Worm (Caenorhabditis elegans): Measurements from ENCODE around the gene W10G11.2.
"Not testable (repeated sequence)": the region's sequence is repeated elsewhere in the genome, so short reads cannot be mapped to it uniquely, and the experiment has no call there.

Gene W10G11.2

DNA sequence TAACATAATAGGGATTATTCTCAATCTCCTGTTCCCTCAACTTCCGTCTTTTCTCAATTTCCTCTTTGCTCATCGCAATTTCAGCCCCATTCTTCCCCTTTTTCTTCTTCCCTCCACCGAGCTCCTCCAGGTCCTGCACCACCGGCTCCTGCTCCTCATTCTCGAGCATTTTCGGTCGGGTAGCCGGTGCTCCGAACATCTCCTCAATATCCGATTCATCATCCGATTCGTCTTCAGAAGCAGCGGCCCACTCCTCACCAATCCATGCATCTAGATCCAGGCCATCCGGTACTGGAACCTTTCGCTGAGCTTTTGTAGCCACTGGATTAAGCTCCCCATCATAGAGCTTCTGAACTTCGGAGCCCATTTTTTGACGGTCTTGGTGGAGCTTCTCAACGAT lies 21.3 kb downstream of the W10G11.2 start:
- no peak for TF ChIP-seq F37D6.2 (tag; optimal IDR thresholded peaks at IDR 0.05)
- peak; percentile 69; the same call in 1 of the 2 replicates for TF ChIP-seq set-16 (GFP tag; IDR thresholded peaks at IDR 0.05)

DNA sequence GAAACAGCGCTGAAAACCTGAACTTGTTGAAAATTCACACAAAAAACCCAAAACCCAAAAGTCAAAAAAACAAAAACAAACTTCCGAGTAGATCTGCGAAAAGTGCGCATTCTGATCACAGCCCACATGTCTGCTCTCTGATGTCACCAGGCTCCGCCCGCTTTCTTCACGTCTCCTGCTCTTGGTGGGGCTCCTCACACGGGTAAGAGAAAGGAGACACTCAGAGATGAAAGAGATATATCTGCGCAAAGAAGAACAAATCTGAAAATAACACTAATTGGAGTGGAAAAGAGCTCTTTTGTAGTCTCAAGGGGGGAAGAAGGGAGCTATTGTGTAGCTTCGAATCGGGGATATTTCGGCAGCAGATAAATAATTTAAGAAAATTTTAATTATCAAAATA lies 33.2 kb downstream of the W10G11.2 start, which contains the start of gene ncs-6:
ncs-6 (minus strand) TSS at position 261 of the 400 bp plus-strand sequence.
- TF ChIP-seq rbr-2 (tag; optimal IDR thresholded peaks at IDR 0.05) (no peak), php-3 (GFP tag; IDR thresholded peaks at IDR 0.05) (no peak), nhr-41 (GFP tag; IDR thresholded peaks at IDR 0.05) (no peak), ztf-7 (tag; optimal IDR thresholded peaks at IDR 0.05) (no peak), fkh-10 (GFP tag; optimal IDR thresholded peaks at IDR 0.05) (no peak), zfp-2 (tag; optimal IDR thresholded peaks at IDR 0.05) (no peak), Y5F2A.4 (GFP tag; optimal IDR thresholded peaks at IDR 0.05) (no peak), nhr-77 (tag; optimal IDR thresholded peaks at IDR 0.05) (no peak), aha-1 (tag) (no peak), hlh-30 (tag; optimal IDR thresholded peaks at IDR 0.05; ENCODE audit: insufficient read depth) (no peak), lsy-2 (tag; optimal IDR thresholded peaks at IDR 0.05) (no peak), hmg-1.1 (GFP tag; IDR thresholded peaks at IDR 0.05) (no peak), dmd-8 (GFP tag; IDR thresholded peaks at IDR 0.05) (no peak)

ce11 chrII:3527460-3527859 lies 34.0 kb downstream of the W10G11.2 start:
- no peak for TF ChIP-seq zip-2 (tag; optimal IDR thresholded peaks at IDR 0.05)
- peak; percentile 20 for TF ChIP-seq aha-1 (tag)

DNA sequence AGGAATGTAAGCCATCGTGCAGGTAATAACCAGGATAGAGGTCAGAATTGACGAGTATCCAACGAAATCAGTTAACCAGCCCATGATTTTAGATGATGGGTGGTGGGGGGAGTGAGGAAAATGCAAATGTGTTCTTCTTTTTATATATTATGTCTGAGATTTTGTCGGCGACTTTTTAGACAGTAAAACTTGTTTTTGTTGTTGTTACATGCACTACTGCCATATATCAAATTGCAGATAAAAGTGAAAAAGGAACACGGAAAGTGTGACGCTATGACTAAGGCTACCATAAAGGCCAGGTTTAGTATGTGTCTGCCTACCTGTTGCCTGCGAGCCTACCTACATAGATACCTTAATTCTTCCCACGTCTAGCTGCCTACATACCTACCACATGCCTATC lies 37.4 kb downstream of the W10G11.2 start, which contains the start of gene col-72:
col-72 (minus strand) TSS at position 101 of the 400 bp plus-strand sequence.
- TF ChIP-seq nhr-6 (tag; optimal IDR thresholded peaks at IDR 0.05) (no peak), duxl-1 (tag; optimal IDR thresholded peaks at IDR 0.05; ENCODE audit: poor library complexity) (no peak), nhr-41 (GFP tag; IDR thresholded peaks at IDR 0.05) (no peak), lir-3 (tag; optimal IDR thresholded peaks at IDR 0.05) (no peak), ces-1 (GFP tag; optimal IDR thresholded peaks at IDR 0.05) (no peak), unc-130 (GFP tag; optimal IDR thresholded peaks at IDR 0.05) (no peak), mxl-2 (GFP tag; conservative IDR thresholded peaks at IDR 0.05) (no peak), zip-11 (GFP tag; IDR thresholded peaks at IDR 0.05) (no peak), hmg-1.1 (GFP tag; IDR thresholded peaks at IDR 0.05) (no peak), T26A8.4 (GFP tag; IDR thresholded peaks at IDR 0.05) (no peak), zag-1 (tag; optimal IDR thresholded peaks at IDR 0.05) (no peak), daf-12 (tag; optimal IDR thresholded peaks at IDR 0.05) (no peak), sdz-12 (GFP tag; optimal IDR thresholded peaks at IDR 0.05) (no peak), dve-1 (tag; optimal IDR thresholded peaks at IDR 0.05; ENCODE audit: insufficient read depth) (no peak), ZK546.5 (tag; optimal IDR thresholded peaks at IDR 0.05) (no peak), Y48G9A.11 (GFP tag; IDR thresholded peaks at IDR 0.05) (no peak)

ce11 chrII:3523547-3523946 lies 37.9 kb downstream of the W10G11.2 start:
- peak; percentile 10 for TF ChIP-seq duxl-1 (tag; optimal IDR thresholded peaks at IDR 0.05; ENCODE audit: poor library complexity)
- peak; percentile 87 for TF ChIP-seq hmg-1.1 (GFP tag; IDR thresholded peaks at IDR 0.05)
- TF ChIP-seq hlh-30 (tag; optimal IDR thresholded peaks at IDR 0.05; ENCODE audit: insufficient read depth) = peak; percentile 31
- peak; percentile 47; the same call in 1 of the 2 replicates for TF ChIP-seq zfp-3 (GFP tag; conservative IDR thresholded peaks at IDR 0.05)
- peak; percentile 74 for TF ChIP-seq lin-29 (GFP tag; IDR thresholded peaks at IDR 0.05)
- 0 out of 2 replicates have a peak, but pooled peaks have one; percentile 33 for TF ChIP-seq saeg-2 (GFP tag; IDR thresholded peaks at IDR 0.05)
- peak; percentile 63; the same call in 1 of the 2 replicates for TF ChIP-seq madf-9 (GFP tag; conservative IDR thresholded peaks at IDR 0.05)
- TF ChIP-seq daf-19 (GFP tag; conservative IDR thresholded peaks at IDR 0.05) = 0 out of 2 replicates have a peak, but pooled peaks have one; percentile 14
- peak; percentile 52 for TF ChIP-seq F37D6.2 (tag; optimal IDR thresholded peaks at IDR 0.05)
- peak; percentile 79 for TF ChIP-seq nhr-42 (GFP tag; IDR thresholded peaks at IDR 0.05)
- peak; percentile 49 for TF ChIP-seq nhr-28 (tag; optimal IDR thresholded peaks at IDR 0.05)
- TF ChIP-seq nhr-11 (tag; optimal IDR thresholded peaks at IDR 0.05) = peak; percentile 57
- peak; percentile 66 for TF ChIP-seq mes-2 (tag; optimal IDR thresholded peaks at IDR 0.05; ENCODE audit: poor library complexity, severe bottlenecking)
- peak; percentile 53 for TF ChIP-seq zfp-2 (tag; optimal IDR thresholded peaks at IDR 0.05)
- TF ChIP-seq T26A8.4 (GFP tag; IDR thresholded peaks at IDR 0.05) = peak; percentile 44; the same call in 1 of the 2 replicates
- TF ChIP-seq ctbp-1 (GFP tag; IDR thresholded peaks at IDR 0.05) = peak; percentile 55; the same call in 1 of the 2 replicates
- TF ChIP-seq vab-7 (GFP tag; IDR thresholded peaks at IDR 0.05) = peak; percentile 70
- TF ChIP-seq pha-4 (GFP tag; IDR thresholded peaks at IDR 0.05) = peak; percentile 75
- TF ChIP-seq pha-4 (tag; optimal IDR thresholded peaks at IDR 0.05) = not testable (repeated sequence)
- TF ChIP-seq dmd-9 (GFP tag; IDR thresholded peaks at IDR 0.05) = 0 out of 2 replicates have a peak, but pooled peaks have one; percentile 63

All from whole organism, L4 larva.